Worm (Caenorhabditis elegans) whole organism, L2 larva: ENCODE data around the gene ZK1098.11.

Experiments
- F13H6.1 ChIP-seq: sonication (generic microtip); optimal IDR thresholded peaks from 2 replicates; lab custom pipeline; 2016; ENCODE audit warnings: missing genetic modification characterization, missing compliant biosample characterization
- ama-1 ChIP-seq: fragments of 150-350 bp; optimal IDR thresholded peaks from 2 replicates; lab custom pipeline; 2018; ENCODE audit warnings: inconsistent platforms
- nhr-12 ChIP-seq: fragments of 150-350 bp; optimal IDR thresholded peaks from 2 replicates; lab custom pipeline; 2014; ENCODE audit warnings: missing biosample characterization, missing genetic modification characterization
- nhr-21 ChIP-seq: fragments of 150-350 bp; optimal IDR thresholded peaks from 2 replicates; lab custom pipeline; 2014; ENCODE audit warnings: missing biosample characterization, missing genetic modification characterization

DNA sequence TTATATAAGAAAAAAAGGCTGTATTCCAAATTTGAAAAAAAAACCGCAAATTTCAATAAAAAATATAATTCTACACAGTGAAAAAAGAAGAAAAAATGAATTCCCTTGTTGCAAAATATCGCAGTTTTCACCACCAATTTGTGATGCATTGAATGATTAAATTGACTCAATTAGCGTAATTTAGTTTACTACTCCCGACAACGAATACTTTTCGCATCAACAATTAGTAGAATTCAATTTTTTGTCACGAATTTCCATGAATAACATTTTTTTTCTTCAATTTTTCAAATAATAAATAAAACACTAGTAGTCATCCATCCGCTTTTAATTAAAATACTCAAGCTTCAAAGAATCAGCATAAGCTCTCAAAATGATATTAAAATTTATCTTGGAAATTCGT lies 28.9 kb downstream of the ZK1098.11 start:
- TF ChIP-seq F13H6.1 (tag; lab: Kevin White, UChicago) (no peak), nhr-21 (tag; lab: Kevin White, UChicago) (no peak), nhr-12 (no peak), ama-1 (no peak)
